Worm (Caenorhabditis elegans) whole organism, late embryonic: ENCODE measurements around the gene C01G10.1.

ENCODE experiments used
- ceh-6 ChIP-seq: fragments of 200-800 bp; sonication (Bioruptor generic); optimal IDR thresholded peaks from 2 replicates; lab custom pipeline; 2018; ENCODE audit warnings: mild to moderate bottlenecking, missing genetic modification characterization, missing compliant biosample characterization
- syd-9 ChIP-seq: sonication (generic microtip); optimal IDR thresholded peaks from 2 replicates; lab custom pipeline; 2016; ENCODE audit warnings: mild to moderate bottlenecking, missing genetic modification characterization, moderate library complexity, missing compliant biosample characterization

DNA sequence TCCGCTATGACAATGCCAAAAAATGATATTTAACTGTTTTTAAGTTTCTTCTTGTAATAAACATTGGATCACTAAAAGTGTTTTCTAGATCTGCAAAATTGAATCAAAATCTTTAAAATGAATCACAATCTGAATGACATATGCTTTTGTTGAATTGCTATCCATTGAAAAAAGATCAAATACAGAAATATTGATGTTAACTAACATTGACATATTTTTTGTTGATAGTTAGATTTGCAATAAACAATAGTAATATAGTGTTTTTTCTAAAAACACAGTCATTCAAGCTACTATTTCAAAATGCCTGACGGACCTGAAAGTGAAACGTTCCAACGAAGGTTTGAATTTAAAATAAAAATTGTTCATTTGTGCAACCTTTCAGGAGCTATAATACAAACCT is 51.1 kb downstream of the C01G10.1 start, which contains the start of gene T09F5.2:
- no peak for TF ChIP-seq ceh-6 (GFP tag; lab: Kevin White, UChicago)
- no peak for TF ChIP-seq syd-9 (tag; lab: Kevin White, UChicago)
